Fruit fly (Drosophila melanogaster): ENCODE results near the gene Larp4B.

Gene Larp4B

DNA sequence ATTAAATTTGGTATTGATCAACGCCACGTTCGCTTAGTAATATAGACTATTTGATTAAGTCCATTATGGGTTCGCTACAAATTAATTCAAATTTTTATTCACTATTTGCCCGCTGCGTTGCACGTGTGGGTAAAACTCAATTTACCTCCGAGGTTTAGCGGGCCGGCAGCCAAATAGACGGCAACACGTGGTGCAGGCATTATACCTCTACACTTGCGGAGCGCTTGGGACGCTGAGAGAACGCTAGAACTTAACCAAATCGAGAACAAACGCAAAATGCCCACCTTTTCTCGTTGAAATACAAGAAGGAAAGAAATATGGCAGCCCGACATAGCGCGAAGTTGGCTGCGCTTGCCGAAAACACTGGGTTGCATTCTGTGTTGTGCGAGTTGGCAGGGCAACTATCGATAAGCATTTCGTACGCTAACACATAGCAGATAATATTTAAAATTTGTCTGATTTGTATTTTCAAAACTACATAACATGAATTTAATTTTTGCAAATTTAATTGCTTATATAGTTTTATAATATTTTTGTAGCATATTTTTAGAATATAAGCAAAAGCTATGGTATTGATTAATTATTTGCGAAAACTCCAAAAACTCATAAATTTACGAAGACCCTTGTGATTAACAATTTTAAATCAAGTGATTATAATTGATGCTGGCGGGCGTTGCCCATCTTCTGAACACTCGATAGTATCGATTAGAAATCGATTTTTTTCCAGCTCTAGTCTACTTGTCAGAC lies 1.8 kb upstream of the Larp4B start, which contains the start of the genes RpL28 and eIF1 (continued):
- TF ChIP-seq Camta (GFP tag; optimal IDR thresholded peaks at IDR 0.05) (peak; percentile 91), Fer3 (tag; optimal IDR thresholded peaks at IDR 0.05) (peak; percentile 90), Chrac-16 (GFP tag; optimal IDR thresholded peaks at IDR 0.05) (peak; percentile 80), Six4 (GFP tag; optimal IDR thresholded peaks at IDR 0.05) (peak; percentile 90), Dip2 (GFP tag; IDR thresholded peaks at IDR 0.05) (no peak), HLH54F (GFP tag; optimal IDR thresholded peaks at IDR 0.05) (peak; percentile 92), CG8765 (GFP tag; IDR thresholded peaks at IDR 0.05) (peak; percentile 54), CG13123 (GFP tag; optimal IDR thresholded peaks at IDR 0.05) (peak; percentile 100), pnt (GFP tag; optimal IDR thresholded peaks at IDR 0.05) (peak; percentile 49), CG10274 (GFP tag; optimal IDR thresholded peaks at IDR 0.05) (peak; percentile 87), tap (tag; optimal IDR thresholded peaks at IDR 0.05) (peak; percentile 33), her (GFP tag; optimal IDR thresholded peaks at IDR 0.05) (peak; percentile 85), zen (tag; optimal IDR thresholded peaks at IDR 0.05) (peak; percentile 88), Lhr (GFP tag; optimal IDR thresholded peaks at IDR 0.05) (peak; percentile 94), phol (tag; optimal IDR thresholded peaks at IDR 0.05) (peak; percentile 99), CG12104 (GFP tag; optimal IDR thresholded peaks at IDR 0.05) (peak; percentile 96), Awh (GFP tag; IDR thresholded peaks at IDR 0.05) (peak; percentile 86), sqz (GFP tag; optimal IDR thresholded peaks at IDR 0.05) (peak; percentile 86), Bdp1 (GFP tag; optimal IDR thresholded peaks at IDR 0.05) (peak; percentile 87), Ssrp (tag; optimal IDR thresholded peaks at IDR 0.05) (peak; percentile 77), zfh1 (GFP tag; IDR thresholded peaks at IDR 0.05) (peak; percentile 93), crc (GFP tag; optimal IDR thresholded peaks at IDR 0.05) (peak; percentile 89), toy (GFP tag; IDR thresholded peaks at IDR 0.05) (peak; percentile 62; the same call in 1 of the 2 replicates), bcd (GFP tag; optimal IDR thresholded peaks at IDR 0.05) (peak; percentile 97), chm (GFP tag; IDR thresholded peaks at IDR 0.05) (peak; percentile 96), cas (GFP tag; IDR thresholded peaks at IDR 0.05) (peak; percentile 61), btn (GFP tag; optimal IDR thresholded peaks at IDR 0.05) (peak; percentile 79), CG7745 (tag; optimal IDR thresholded peaks at IDR 0.05) (peak; percentile 40), slou (GFP tag; optimal IDR thresholded peaks at IDR 0.05) (peak; percentile 91), seq (GFP tag; IDR thresholded peaks at IDR 0.05) (peak; percentile 61; the same call in 1 of the 2 replicates), chif (GFP tag; optimal IDR thresholded peaks at IDR 0.05) (peak; percentile 84 to 91), unc-4 (GFP tag; IDR thresholded peaks at IDR 0.05; ENCODE audit: partially characterized antibody) (peak; percentile 81; the same call in 1 of the 2 replicates), tx (GFP tag; optimal IDR thresholded peaks at IDR 0.05) (peak; percentile 69), CG10979 (tag; optimal IDR thresholded peaks at IDR 0.05) (peak; percentile 71), trh (GFP tag; optimal IDR thresholded peaks at IDR 0.05) (peak; percentile 94), CG18619 (GFP tag; optimal IDR thresholded peaks at IDR 0.05) (peak; percentile 96), dmrt11E (tag; optimal IDR thresholded peaks at IDR 0.05) (peak; percentile 87), cg (GFP tag; optimal IDR thresholded peaks at IDR 0.05) (no peak), Oaz (GFP tag; IDR thresholded peaks at IDR 0.05) (peak; percentile 80), fd102C (GFP tag; optimal IDR thresholded peaks at IDR 0.05) (peak; percentile 80), HmgD (GFP tag; optimal IDR thresholded peaks at IDR 0.05) (peak; percentile 87), repo (GFP tag; optimal IDR thresholded peaks at IDR 0.05) (peak; percentile 92), sob (GFP tag; IDR thresholded peaks at IDR 0.05) (peak; percentile 91), prd (optimal IDR thresholded peaks at IDR 0.05) (no peak), prd (GFP tag; IDR thresholded peaks at IDR 0.05) (peak; percentile 74), CG34422 (GFP tag; IDR thresholded peaks at IDR 0.05) (peak; percentile 84), CG15601 (tag; optimal IDR thresholded peaks at IDR 0.05) (peak; percentile 84), ab (GFP tag; optimal IDR thresholded peaks at IDR 0.05) (peak; percentile 69), CG34224 (GFP tag; IDR thresholded peaks at IDR 0.05; ENCODE audit: partially characterized antibody) (peak; percentile 69; the same call in 2 of the 3 replicates), CG9437 (GFP tag; optimal IDR thresholded peaks at IDR 0.05) (peak; percentile 86)

Data from whole organism, embryonic.